Fruit fly (Drosophila melanogaster): ENCODE data around the gene CG1116.

DNA sequence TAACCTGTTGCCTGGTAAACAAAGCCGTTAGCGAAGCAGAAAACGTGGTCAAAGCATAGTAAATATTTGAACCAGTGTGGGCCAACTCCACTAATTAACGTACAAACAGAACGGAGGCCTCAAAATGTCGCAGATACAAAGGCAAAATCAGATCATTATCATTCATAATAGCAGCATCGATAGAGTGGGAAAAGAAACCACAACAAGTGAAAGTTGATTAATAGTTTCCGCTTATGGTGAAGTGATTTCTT, 11.4 kb upstream of the CG1116 start:
- TF ChIP-seq Hr78 (GFP tag; optimal IDR thresholded peaks at IDR 0.05): no peak
- TF ChIP-seq jing (GFP tag; optimal IDR thresholded peaks at IDR 0.05): no peak
- TF ChIP-seq tna (GFP tag; IDR thresholded peaks at IDR 0.05; ENCODE audit: partially characterized antibody): no peak
- TF ChIP-seq bab2 (GFP tag; optimal IDR thresholded peaks at IDR 0.05): no peak
- no peak for TF ChIP-seq Usf (GFP tag; optimal IDR thresholded peaks at IDR 0.05)
- TF ChIP-seq onecut (GFP tag; IDR thresholded peaks at IDR 0.05): no peak
- TF ChIP-seq CG1024 (GFP tag; IDR thresholded peaks at IDR 0.05): no peak
- TF ChIP-seq CG12155 (GFP tag; optimal IDR thresholded peaks at IDR 0.05): no peak
- no peak for TF ChIP-seq klu (GFP tag; IDR thresholded peaks at IDR 0.05)
- no peak for TF ChIP-seq slou (GFP tag; optimal IDR thresholded peaks at IDR 0.05)
- no peak for TF ChIP-seq Six4 (GFP tag; optimal IDR thresholded peaks at IDR 0.05)
- TF ChIP-seq chif (GFP tag; optimal IDR thresholded peaks at IDR 0.05): no peak
